Fruit fly (Drosophila melanogaster) whole organism, embryonic: ENCODE measurements around the gene CG44261.

Experiments
- Bteb2 ChIP-seq: fragments of 200-800 bp; sonication (Bioruptor generic); optimal IDR thresholded peaks from 2 replicates; lab custom pipeline; 2016; ENCODE audit warnings: missing biosample characterization, missing genetic modification characterization
- CG1024 ChIP-seq: fragments of 200-800 bp; sonication (Bioruptor generic); IDR thresholded peaks from 2 replicates; pipeline ENCODE4 v1.3.6; 2022; ENCODE audit warnings: missing biosample characterization, missing genetic modification characterization
- CG11247 ChIP-seq: fragments of 200-800 bp; sonication (Bioruptor generic); IDR thresholded peaks from 2 replicates; pipeline ENCODE4 v1.3.6; 2022; ENCODE audit warnings: missing biosample characterization, missing genetic modification characterization
- CG12071 ChIP-seq: fragments of 200-800 bp; sonication (Bioruptor generic); optimal IDR thresholded peaks from 3 replicates; lab custom pipeline; 2018; ENCODE audit warnings: missing biosample characterization, mild to moderate bottlenecking, missing genetic modification characterization
- CG12104 ChIP-seq: fragments of 200-800 bp; sonication (Bioruptor generic); optimal IDR thresholded peaks from 3 replicates; lab custom pipeline; 2016; ENCODE audit warnings: missing biosample characterization, missing genetic modification characterization
- CG14710 ChIP-seq: fragments of 200-800 bp; sonication (Bioruptor generic); optimal IDR thresholded peaks from 3 replicates; lab custom pipeline; 2019; ENCODE audit warnings: missing biosample characterization, mild to moderate bottlenecking, missing genetic modification characterization, moderate library complexity
- CG1602 ChIP-seq: fragments of 200-800 bp; sonication (Bioruptor generic); optimal IDR thresholded peaks from 3 replicates; lab custom pipeline; 2016; ENCODE audit warnings: missing biosample characterization, missing genetic modification characterization
- CG17328 ChIP-seq: fragments of 200-800 bp; sonication (Bioruptor generic); IDR thresholded peaks from 2 replicates; pipeline ENCODE4 v1.3.6; 2022; ENCODE audit warnings: missing biosample characterization, missing genetic modification characterization
- CG17612 ChIP-seq: fragments of 200-800 bp; sonication (Bioruptor generic); IDR thresholded peaks from 2 replicates; pipeline ENCODE4 v1.3.6; 2022; ENCODE audit warnings: missing biosample characterization, missing genetic modification characterization
- CG2116 ChIP-seq: fragments of 200-800 bp; sonication (Bioruptor generic); optimal IDR thresholded peaks from 3 replicates; lab custom pipeline; 2018; ENCODE audit warnings: missing biosample characterization, mild to moderate bottlenecking, missing genetic modification characterization
- CG2202 ChIP-seq: fragments of 200-800 bp; sonication (Bioruptor generic); optimal IDR thresholded peaks from 2 replicates; lab custom pipeline; 2018; ENCODE audit warnings: missing biosample characterization, mild to moderate bottlenecking, missing genetic modification characterization
- CG30403 ChIP-seq: fragments of 200-800 bp; sonication (Bioruptor generic); optimal IDR thresholded peaks from 3 replicates; lab custom pipeline; 2016; ENCODE audit warnings: missing biosample characterization, missing genetic modification characterization
- CG3163 ChIP-seq: fragments of 200-800 bp; sonication (Bioruptor generic); optimal IDR thresholded peaks from 3 replicates; lab custom pipeline; 2016; ENCODE audit warnings: missing biosample characterization, missing genetic modification characterization
- CG3838 ChIP-seq: fragments of 200-800 bp; sonication (Bioruptor generic); optimal IDR thresholded peaks from 3 replicates; lab custom pipeline; 2016; ENCODE audit warnings: missing biosample characterization, missing genetic modification characterization
- CG42726 ChIP-seq: fragments of 200-800 bp; sonication (Bioruptor generic); IDR thresholded peaks from 2 replicates; pipeline ENCODE4 v1.3.6; 2022; ENCODE audit warnings: missing biosample characterization, missing genetic modification characterization; ENCODE audit not compliant: partially characterized antibody
- CG4820 ChIP-seq: fragments of 200-800 bp; sonication (Bioruptor generic); optimal IDR thresholded peaks from 3 replicates; lab custom pipeline; 2016; ENCODE audit warnings: missing biosample characterization, missing genetic modification characterization
- CG4854 ChIP-seq: fragments of 200-800 bp; sonication (Bioruptor generic); optimal IDR thresholded peaks from 2 replicates; lab custom pipeline; 2016; ENCODE audit warnings: missing biosample characterization, missing genetic modification characterization, inconsistent platforms
- CG6683 ChIP-seq: fragments of 200-800 bp; sonication (Bioruptor generic); optimal IDR thresholded peaks from 2 replicates; lab custom pipeline; 2017; ENCODE audit warnings: missing biosample characterization, mild to moderate bottlenecking, missing genetic modification characterization, missing genetic modification reagents
- CG7271 ChIP-seq: fragments of 200-800 bp; sonication (Bioruptor generic); optimal IDR thresholded peaks from 2 replicates; lab custom pipeline; 2018; ENCODE audit warnings: missing biosample characterization, mild to moderate bottlenecking, missing genetic modification characterization, moderate library complexity
- CG7987 ChIP-seq: fragments of 200-800 bp; sonication (Bioruptor generic); optimal IDR thresholded peaks from 2 replicates; lab custom pipeline; 2018; ENCODE audit warnings: missing biosample characterization, mild to moderate bottlenecking, missing genetic modification characterization, moderate library complexity
- CG9727 ChIP-seq: fragments of 200-800 bp; sonication (Bioruptor generic); optimal IDR thresholded peaks from 3 replicates; lab custom pipeline; 2017; ENCODE audit warnings: missing biosample characterization, mild to moderate bottlenecking, missing genetic modification characterization
- Doc2 ChIP-seq: fragments of 200-800 bp; sonication (Bioruptor generic); IDR thresholded peaks from 2 replicates; pipeline ENCODE4 v1.3.6; 2022; ENCODE audit warnings: missing biosample characterization, missing genetic modification characterization
- ERR ChIP-seq: fragments of 200-800 bp; sonication (Bioruptor generic); optimal IDR thresholded peaks from 2 replicates; lab custom pipeline; 2016; ENCODE audit warnings: missing biosample characterization, missing genetic modification characterization
- Gsc ChIP-seq: fragments of 200-800 bp; sonication (Bioruptor generic); IDR thresholded peaks from 2 replicates; pipeline ENCODE4 v1.3.6; 2022; ENCODE audit warnings: missing biosample characterization, missing genetic modification characterization
- HLH4C ChIP-seq: fragments of 200-800 bp; sonication (Bioruptor generic); IDR thresholded peaks from 3 replicates; pipeline ENCODE4 v1.3.6; 2022; ENCODE audit warnings: missing biosample characterization, missing genetic modification characterization; ENCODE audit not compliant: partially characterized antibody
- Hand ChIP-seq: fragments of 200-800 bp; sonication (Bioruptor generic); optimal IDR thresholded peaks from 2 replicates; lab custom pipeline; 2017; ENCODE audit warnings: mild to moderate bottlenecking, missing biosample characterization, missing genetic modification reagents, missing genetic modification characterization
- Hmx ChIP-seq: fragments of 200-800 bp; sonication (Bioruptor generic); optimal IDR thresholded peaks from 2 replicates; lab custom pipeline; 2016; ENCODE audit warnings: missing biosample characterization, missing genetic modification characterization
- Hsf ChIP-seq: fragments of 200-800 bp; sonication (Bioruptor generic); optimal IDR thresholded peaks from 3 replicates; lab custom pipeline; 2016; ENCODE audit warnings: missing biosample characterization, missing genetic modification characterization
- Lim3 ChIP-seq: fragments of 200-800 bp; sonication (Bioruptor generic); IDR thresholded peaks from 2 replicates; pipeline ENCODE4 v1.3.6; 2022; ENCODE audit warnings: missing biosample characterization, missing genetic modification characterization
- MBD-R2 ChIP-seq: fragments of 200-800 bp; sonication (Bioruptor generic); IDR thresholded peaks from 2 replicates; pipeline ENCODE4 v1.3.6; 2022; ENCODE audit warnings: missing biosample characterization, missing genetic modification characterization
- MTF-1 ChIP-seq: fragments of 200-800 bp; sonication (Bioruptor generic); optimal IDR thresholded peaks from 2 replicates; lab custom pipeline; 2018; ENCODE audit warnings: missing biosample characterization, mild to moderate bottlenecking, missing genetic modification characterization, borderline replicate concordance
- NC2α ChIP-seq: fragments of 200-800 bp; sonication (Bioruptor generic); optimal IDR thresholded peaks from 2 replicates; lab custom pipeline; 2016; ENCODE audit warnings: missing biosample characterization, missing genetic modification characterization
- NFAT ChIP-seq: fragments of 200-800 bp; sonication (Bioruptor generic); IDR thresholded peaks from 2 replicates; pipeline ENCODE4 v1.3.6; 2022; ENCODE audit warnings: missing biosample characterization, missing genetic modification characterization
- Ptx1 ChIP-seq: fragments of 200-800 bp; sonication (Bioruptor generic); IDR thresholded peaks from 2 replicates; pipeline ENCODE4 v1.3.6; 2022; ENCODE audit warnings: missing biosample characterization, missing genetic modification characterization
- Xrp1 ChIP-seq: fragments of 200-800 bp; sonication (Bioruptor generic); IDR thresholded peaks from 2 replicates; pipeline ENCODE4 v1.3.6; 2022; ENCODE audit warnings: missing biosample characterization, missing genetic modification characterization
- croc ChIP-seq: fragments of 200-800 bp; sonication (Bioruptor generic); conservative IDR thresholded peaks from 3 replicates; pipeline ENCODE4 v1.3.6; 2022; ENCODE audit warnings: missing biosample characterization, missing genetic modification characterization
- crol ChIP-seq: fragments of 200-800 bp; sonication (Bioruptor generic); IDR thresholded peaks from 2 replicates; pipeline ENCODE4 v1.3.6; 2022; ENCODE audit warnings: missing biosample characterization, missing genetic modification characterization
- crp ChIP-seq, 2 experiments: fragments of 200-800 bp; sonication (Bioruptor generic); optimal IDR thresholded peaks; 2 replicates in 1 of 2; 3 replicates in 1 of 2; lab custom pipeline; 2017; ENCODE audit warnings: missing biosample characterization in 2 of 2, missing genetic modification characterization in 2 of 2, mild to moderate bottlenecking in 1 of 2, moderate library complexity in 1 of 2
- danr ChIP-seq: fragments of 200-800 bp; sonication (Bioruptor generic); IDR thresholded peaks from 2 replicates; pipeline ENCODE4 v1.3.6; 2022; ENCODE audit warnings: missing biosample characterization, missing genetic modification characterization
- eve ChIP-seq, 2 experiments: fragments of >200 bp; optimal IDR thresholded peaks; 2 replicates each; lab custom pipeline; 2017; ENCODE audit warnings: missing biosample characterization in 2 of 2, missing genetic modification characterization in 2 of 2
- fd102C ChIP-seq: fragments of 200-800 bp; sonication (Bioruptor generic); optimal IDR thresholded peaks from 2 replicates; lab custom pipeline; 2018; ENCODE audit warnings: missing biosample characterization, mild to moderate bottlenecking, missing genetic modification characterization, moderate library complexity
- fd96Cb ChIP-seq: fragments of 200-800 bp; sonication (Bioruptor generic); optimal IDR thresholded peaks from 2 replicates; lab custom pipeline; 2018; ENCODE audit warnings: missing biosample characterization, mild to moderate bottlenecking, missing genetic modification characterization, moderate library complexity
- grn ChIP-seq: fragments of 200-800 bp; sonication (Bioruptor generic); optimal IDR thresholded peaks from 3 replicates; lab custom pipeline; 2017; ENCODE audit warnings: missing biosample characterization, missing genetic modification characterization
- nerfin-2 ChIP-seq: fragments of 200-800 bp; sonication (Bioruptor generic); IDR thresholded peaks from 2 replicates; pipeline ENCODE4 v1.3.6; 2022; ENCODE audit warnings: missing biosample characterization, missing genetic modification characterization; ENCODE audit not compliant: partially characterized antibody
- otp ChIP-seq: fragments of 200-800 bp; sonication (Bioruptor generic); IDR thresholded peaks from 3 replicates; pipeline ENCODE4, ENCODE4 v1.3.6; 2022; ENCODE audit warnings: missing biosample characterization, missing genetic modification characterization
- peb ChIP-seq: fragments of 200-800 bp; sonication (Bioruptor generic); IDR thresholded peaks from 2 replicates; pipeline ENCODE4 v1.3.6; 2022; ENCODE audit warnings: missing biosample characterization, missing genetic modification characterization
- rib ChIP-seq: fragments of 200-800 bp; sonication (Bioruptor generic); IDR thresholded peaks from 2 replicates; pipeline ENCODE4 v1.3.6; 2022; ENCODE audit warnings: missing biosample characterization, missing genetic modification characterization
- salm ChIP-seq: fragments of 200-800 bp; sonication (Bioruptor generic); optimal IDR thresholded peaks from 2 replicates; lab custom pipeline; 2018; ENCODE audit warnings: missing biosample characterization, mild to moderate bottlenecking, missing genetic modification characterization
- sima ChIP-seq: fragments of 200-800 bp; sonication (Bioruptor generic); optimal IDR thresholded peaks from 2 replicates; lab custom pipeline; 2016; ENCODE audit warnings: missing biosample characterization, missing genetic modification characterization
- so ChIP-seq: fragments of 200-800 bp; sonication (Bioruptor generic); IDR thresholded peaks from 3 replicates; pipeline ENCODE4 v1.3.6; 2022; ENCODE audit warnings: missing biosample characterization, missing genetic modification characterization
- unpg ChIP-seq: fragments of 200-800 bp; sonication (Bioruptor generic); optimal IDR thresholded peaks from 3 replicates; lab custom pipeline; 2018; ENCODE audit warnings: missing biosample characterization, mild to moderate bottlenecking, missing genetic modification characterization, moderate library complexity
- wor ChIP-seq: fragments of 200-800 bp; sonication (Bioruptor generic); IDR thresholded peaks from 2 replicates; pipeline ENCODE4 v1.3.6; 2022; ENCODE audit warnings: missing biosample characterization, missing genetic modification characterization

Gene CG44261

DNA sequence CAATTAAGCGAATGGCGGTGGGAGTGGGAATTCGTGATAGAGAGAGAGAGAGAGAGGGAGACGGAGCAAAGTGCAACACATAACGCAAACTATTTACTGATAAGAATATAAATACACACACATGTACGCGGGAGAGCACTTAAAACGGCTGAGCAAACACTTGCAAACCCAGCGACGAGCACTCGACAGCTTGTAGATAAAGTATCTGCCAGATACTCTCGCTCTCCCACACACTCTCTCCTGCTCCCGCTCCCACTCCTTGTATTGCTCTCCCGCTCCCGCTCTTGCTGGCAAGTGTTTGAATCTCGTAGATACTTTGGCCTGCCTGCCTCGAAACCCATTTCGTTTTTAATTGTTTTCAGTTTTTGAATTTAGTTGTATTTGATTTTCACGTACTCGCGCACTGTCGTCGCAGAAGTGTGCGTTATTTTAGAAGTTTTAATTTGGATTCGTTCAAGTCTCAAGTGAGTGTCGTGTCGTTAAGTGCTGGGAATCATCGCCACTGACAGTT, 20.3 kb upstream of the CG44261 start (continued):
- TF ChIP-seq Bteb2 (GFP tag; lab: Kevin White, UChicago) (no peak), Xrp1 (GFP tag; lab: Robert Waterston, UW) (peak; percentile 60), CG11247 (GFP tag; lab: Robert Waterston, UW) (no peak), rib (GFP tag; lab: Robert Waterston, UW) (peak; percentile 81), NC2α (GFP tag; lab: Kevin White, UChicago) (no peak), crol (GFP tag; lab: Robert Waterston, UW) (peak; percentile 71), CG9727 (GFP tag; lab: Kevin White, UChicago) (peak; percentile 19), Hmx (GFP tag; lab: Kevin White, UChicago) (no peak), Ptx1 (GFP tag; lab: Robert Waterston, UW) (no peak), crp (GFP tag; optimal IDR thresholded peaks at IDR 0.05; lab: Kevin White, UChicago) (no peak), otp (GFP tag; lab: Robert Waterston, UW) (peak; percentile 69; the same call in 1 of the 3 replicates), CG17612 (GFP tag; lab: Robert Waterston, UW) (no peak), CG7271 (tag; lab: Kevin White, UChicago) (no peak), CG4854 (GFP tag; lab: Kevin White, UChicago) (no peak), croc (GFP tag; lab: Robert Waterston, UW) (no peak), CG3838 (GFP tag; lab: Kevin White, UChicago) (no peak), so (GFP tag; lab: Robert Waterston, UW) (peak; percentile 61; the same call in 1 of the 3 replicates), NFAT (no peak), CG1602 (GFP tag; lab: Kevin White, UChicago) (no peak), CG30403 (no peak), Doc2 (GFP tag; lab: Robert Waterston, UW) (no peak), wor (no peak), CG1024 (GFP tag; lab: Robert Waterston, UW) (no peak), Hand (GFP tag; lab: Kevin White, UChicago) (peak; percentile 54), fd96Cb (tag; lab: Kevin White, UChicago) (no peak), CG2202 (tag; lab: Kevin White, UChicago) (no peak), MBD-R2 (GFP tag; lab: Robert Waterston, UW) (peak; percentile 23; the same call in 1 of the 2 replicates), fd102C (GFP tag; lab: Kevin White, UChicago) (no peak), ERR (GFP tag; lab: Kevin White, UChicago) (peak; percentile 27), CG12071 (GFP tag; lab: Kevin White, UChicago) (peak; percentile 67), Hsf (GFP tag; lab: Kevin White, UChicago) (no peak), CG6683 (GFP tag; lab: Kevin White, UChicago) (no peak), CG14710 (no peak), CG12104 (GFP tag; lab: Kevin White, UChicago) (no peak), CG7987 (GFP tag; lab: Kevin White, UChicago) (peak; percentile 63), Gsc (GFP tag; lab: Robert Waterston, UW) (no peak), danr (GFP tag; lab: Robert Waterston, UW) (no peak), CG4820 (GFP tag; lab: Kevin White, UChicago) (no peak), Lim3 (no peak), MTF-1 (GFP tag; lab: Kevin White, UChicago) (peak; percentile 25), HLH4C (GFP tag; lab: Robert Waterston, UW) (no peak), eve (GFP tag; optimal IDR thresholded peaks at IDR 0.05; lab: Kevin White, UChicago) (no peak), CG2116 (no peak), nerfin-2 (no peak), CG17328 (GFP tag; lab: Robert Waterston, UW) (no peak), grn (GFP tag; lab: Kevin White, UChicago) (peak; percentile 32), sima (GFP tag; lab: Kevin White, UChicago) (no peak), peb (GFP tag; lab: Robert Waterston, UW) (no peak), salm (tag; lab: Kevin White, UChicago) (peak; percentile 62), unpg (GFP tag; lab: Kevin White, UChicago) (peak; percentile 21), CG42726 (no peak), CG3163 (GFP tag; lab: Kevin White, UChicago) (peak; percentile 21)
